Worm (Caenorhabditis elegans): Measurements from ENCODE around the gene F10G7.12.
A peak's percentile ranks its signal among the peaks of the same experiment; 100 is the strongest.

F10G7.12 gene

ce11 chrII:4727769-4728168 lies 38.2 kb downstream of the F10G7.12 start, which contains the start of gene ttr-41:
TSS of gene ttr-41 (minus strand) at chrII:4727869.
- TF ChIP-seq nfya-1 (tag; optimal IDR thresholded peaks at IDR 0.05; ENCODE audit: insufficient read depth) (no peak), daf-12 (tag; optimal IDR thresholded peaks at IDR 0.05) (no peak), zag-1 (tag; optimal IDR thresholded peaks at IDR 0.05) (no peak), nhr-25 (tag; optimal IDR thresholded peaks at IDR 0.05) (no peak), lin-15B (tag; optimal IDR thresholded peaks at IDR 0.05) (no peak), R02D3.7 (tag; optimal IDR thresholded peaks at IDR 0.05) (no peak), eor-1 (tag; optimal IDR thresholded peaks at IDR 0.05) (no peak), pqm-1 (tag; optimal IDR thresholded peaks at IDR 0.05) (no peak), ztf-11 (tag; optimal IDR thresholded peaks at IDR 0.05) (no peak)

- TF ChIP-seq nfya-1 (tag; optimal IDR thresholded peaks at IDR 0.05; ENCODE audit: insufficient read depth) = peak; percentile 42
- peak; percentile 98 for TF ChIP-seq pqm-1 (tag; optimal IDR thresholded peaks at IDR 0.05)
- TF ChIP-seq nhr-28 (tag; optimal IDR thresholded peaks at IDR 0.05) = no peak
- TF ChIP-seq egl-5 (tag; optimal IDR thresholded peaks at IDR 0.05) = peak; percentile 44
- TF ChIP-seq skn-1 (tag; optimal IDR thresholded peaks at IDR 0.05) = peak; percentile 23
- no peak for TF ChIP-seq lin-15B (tag; optimal IDR thresholded peaks at IDR 0.05)
- TF ChIP-seq eor-1 (tag; optimal IDR thresholded peaks at IDR 0.05) = no peak
- TF ChIP-seq nhr-12 (tag; optimal IDR thresholded peaks at IDR 0.05) = no peak
- peak; percentile 70 for TF ChIP-seq jun-1 (tag; optimal IDR thresholded peaks at IDR 0.05)
- no peak for TF ChIP-seq ceh-9 (tag; optimal IDR thresholded peaks at IDR 0.05)
- TF ChIP-seq pha-4 (tag; optimal IDR thresholded peaks at IDR 0.05) = peak; percentile 59
- TF ChIP-seq elt-3 (tag; optimal IDR thresholded peaks at IDR 0.05) = peak in 1 of 3 experiments; percentile 37
- TF ChIP-seq elt-2 (tag; optimal IDR thresholded peaks at IDR 0.05) = peak; percentile 100
These were observed 39.1 kb downstream of the F10G7.12 start for ce11 chrII:4728687-4729086.

ce11 chrII:4729733-4730132 lies 40.2 kb downstream of the F10G7.12 start, which contains the start of gene F41C3.7:
TSS of gene F41C3.7 (plus strand) at chrII:4730033.
- no peak for TF ChIP-seq tbx-2 (tag; optimal IDR thresholded peaks at IDR 0.05)
- TF ChIP-seq nhr-25 (tag; optimal IDR thresholded peaks at IDR 0.05) = no peak
- TF ChIP-seq lin-39 (tag; optimal IDR thresholded peaks at IDR 0.05) = no peak
- no peak for TF ChIP-seq ceh-9 (tag; optimal IDR thresholded peaks at IDR 0.05)

ce11 chrII:4733848-4734247 lies 44.3 kb downstream of the F10G7.12 start, which contains the start of gene F41C3.11:
TSS of gene F41C3.11 (minus strand) at chrII:4733948.
- TF ChIP-seq nhr-67 (tag; optimal IDR thresholded peaks at IDR 0.05) (no peak), fkh-2 (tag; optimal IDR thresholded peaks at IDR 0.05) (no peak), eor-1 (tag; optimal IDR thresholded peaks at IDR 0.05) (no peak), elt-2 (tag; optimal IDR thresholded peaks at IDR 0.05) (no peak), egl-27 (tag; optimal IDR thresholded peaks at IDR 0.05) (no peak), ceh-16 (tag; optimal IDR thresholded peaks at IDR 0.05) (no peak), mdl-1 (tag; optimal IDR thresholded peaks at IDR 0.05) (no peak), nhr-77 (tag; optimal IDR thresholded peaks at IDR 0.05) (no peak), ama-1 (optimal IDR thresholded peaks at IDR 0.05) (no peak), tbx-2 (tag; optimal IDR thresholded peaks at IDR 0.05) (no peak), ZK546.5 (tag; optimal IDR thresholded peaks at IDR 0.05) (no peak), jun-1 (tag; optimal IDR thresholded peaks at IDR 0.05) (no peak), pha-4 (tag; optimal IDR thresholded peaks at IDR 0.05) (no peak), snpc-4 (tag; optimal IDR thresholded peaks at IDR 0.05) (no peak), mml-1 (tag; optimal IDR thresholded peaks at IDR 0.05) (no peak), fos-1 (tag; optimal IDR thresholded peaks at IDR 0.05) (no peak), nhr-23 (tag; optimal IDR thresholded peaks at IDR 0.05) (no peak), ztf-11 (tag; optimal IDR thresholded peaks at IDR 0.05) (no peak)

- TF ChIP-seq ceh-28 (tag; optimal IDR thresholded peaks at IDR 0.05) (no peak), nhr-25 (tag; optimal IDR thresholded peaks at IDR 0.05) (peak; percentile 56), nhr-23 (tag; optimal IDR thresholded peaks at IDR 0.05) (peak; percentile 35), nhr-76 (tag; optimal IDR thresholded peaks at IDR 0.05) (no peak), eor-1 (tag; optimal IDR thresholded peaks at IDR 0.05) (no peak), ztf-11 (tag; optimal IDR thresholded peaks at IDR 0.05) (no peak), elt-1 (tag; optimal IDR thresholded peaks at IDR 0.05) (no peak), hmg-11 (tag; optimal IDR thresholded peaks at IDR 0.05) (no peak)
These were observed 44.9 kb downstream of the F10G7.12 start for ce11 chrII:4734477-4734876.

Data from whole organism, L3 larva.